Worm (Caenorhabditis elegans) whole organism, L4 larva: ENCODE results near the gene tag-77.

Experiments
- D1046.2 ChIP-seq: fragments of 200-800 bp; sonication (Bioruptor generic); IDR thresholded peaks from 2 replicates; pipeline ENCODE4 v1.3.6; 2022; ENCODE audit warnings: missing genetic modification characterization, missing compliant biosample characterization
- F37D6.2 ChIP-seq: sonication (generic microtip); optimal IDR thresholded peaks from 2 replicates; lab custom pipeline; 2016; ENCODE audit warnings: mild to moderate bottlenecking, missing genetic modification characterization, missing compliant biosample characterization
- F44E2.7 ChIP-seq: fragments of 200-800 bp; sonication (Bioruptor generic); IDR thresholded peaks from 2 replicates; pipeline ENCODE4 v2.1.2; 2022; ENCODE audit warnings: missing genetic modification characterization, missing compliant biosample characterization
- R02D3.7 ChIP-seq: fragments of 150-350 bp; sonication (generic microtip); optimal IDR thresholded peaks from 3 replicates; lab custom pipeline; 2014; ENCODE audit warnings: missing biosample characterization, missing genetic modification characterization
- T26A8.4 ChIP-seq: fragments of 200-800 bp; sonication (Bioruptor generic); IDR thresholded peaks from 2 replicates; pipeline ENCODE4 v1.3.6; 2022; ENCODE audit warnings: missing genetic modification characterization, missing compliant biosample characterization
- aha-1 ChIP-seq: fragments of 150-350 bp; peaks from one replicate; lab custom pipeline; 2014; ENCODE audit warnings: missing biosample characterization, missing genetic modification characterization
- aly-2 ChIP-seq: sonication (generic microtip); optimal IDR thresholded peaks from 2 replicates; lab custom pipeline; 2018; ENCODE audit warnings: missing biosample characterization, missing genetic modification characterization
- arid-1 ChIP-seq: fragments of 200-800 bp; sonication (Bioruptor generic); conservative IDR thresholded peaks from 2 replicates; pipeline ENCODE4 v1.3.6; 2022; ENCODE audit warnings: missing genetic modification reagents, missing genetic modification characterization, missing compliant biosample characterization
- ceh-20 ChIP-seq: fragments of 200-800 bp; sonication (Bioruptor generic); IDR thresholded peaks from 2 replicates; pipeline ENCODE4 v1.3.6; 2022; ENCODE audit warnings: missing genetic modification reagents, missing genetic modification characterization, missing compliant biosample characterization
- ceh-32 ChIP-seq: sonication (generic microtip); optimal IDR thresholded peaks from 2 replicates; lab custom pipeline; 2016; ENCODE audit warnings: mild to moderate bottlenecking, missing genetic modification characterization, missing compliant biosample characterization; ENCODE audit not compliant: poor library complexity
- ceh-44 ChIP-seq: fragments of 200-800 bp; sonication (Bioruptor generic); IDR thresholded peaks from 2 replicates; pipeline ENCODE4 v1.3.6; 2022; ENCODE audit warnings: missing genetic modification reagents, missing genetic modification characterization, missing compliant biosample characterization
- ces-1 ChIP-seq: fragments of 150-350 bp; sonication (generic microtip); optimal IDR thresholded peaks from 4 replicates; lab custom pipeline; 2014; ENCODE audit warnings: missing biosample characterization, missing genetic modification reagents, missing genetic modification characterization
- cey-2 ChIP-seq: sonication (generic microtip); optimal IDR thresholded peaks from 3 replicates; lab custom pipeline; 2017; ENCODE audit warnings: missing genetic modification characterization, mild to moderate bottlenecking, missing compliant biosample characterization, antibody characterized with exemption, borderline replicate concordance; ENCODE audit not compliant: insufficient read depth
- daf-16 ChIP-seq, 3 experiments: sonication (generic microtip); optimal IDR thresholded peaks; 2 replicates each; lab custom pipeline; 2016 to 2017; ENCODE audit warnings: missing genetic modification characterization in 3 of 3, missing genetic modification reagents in 3 of 3, mild to moderate bottlenecking in 2 of 3, missing compliant biosample characterization in 2 of 3, missing biosample characterization in 1 of 3, moderate library complexity in 1 of 3
- dmd-6 ChIP-seq: fragments of 200-800 bp; sonication (Bioruptor generic); IDR thresholded peaks from 2 replicates; pipeline ENCODE4 v1.3.6; 2022; ENCODE audit warnings: missing genetic modification reagents, missing genetic modification characterization, missing compliant biosample characterization
- dpl-1 ChIP-seq: fragments of 150-350 bp; optimal IDR thresholded peaks from 2 replicates; lab custom pipeline; 2014; ENCODE audit warnings: missing biosample characterization, missing genetic modification reagents, missing genetic modification characterization
- dve-1 ChIP-seq: sonication (generic microtip); optimal IDR thresholded peaks from 2 replicates; lab custom pipeline; 2017; ENCODE audit warnings: antibody characterized with exemption, mild to moderate bottlenecking, missing genetic modification characterization, missing compliant biosample characterization; ENCODE audit not compliant: insufficient read depth
- egl-27 ChIP-seq: sonication (generic microtip); optimal IDR thresholded peaks from 3 replicates; lab custom pipeline; 2017; ENCODE audit warnings: missing biosample characterization, missing genetic modification reagents, missing genetic modification characterization
- fos-1 ChIP-seq: fragments of 150-350 bp; optimal IDR thresholded peaks from 2 replicates; lab custom pipeline; 2014; ENCODE audit warnings: missing biosample characterization, missing genetic modification characterization
- gei-8 ChIP-seq: fragments of 200-800 bp; sonication (Bioruptor generic); optimal IDR thresholded peaks from 2 replicates; lab custom pipeline; 2018; ENCODE audit warnings: mild to moderate bottlenecking, missing genetic modification characterization, missing compliant biosample characterization
- hif-1 ChIP-seq, 2 experiments: sonication (generic microtip); optimal IDR thresholded peaks; 2 replicates each; lab custom pipeline; 2016 to 2017; ENCODE audit warnings: missing compliant biosample characterization in 2 of 2, missing genetic modification characterization in 2 of 2, missing genetic modification reagents in 2 of 2, missing genotype in 2 of 2, mild to moderate bottlenecking in 1 of 2
- hlh-11 ChIP-seq: fragments of 200-800 bp; sonication (Bioruptor generic); optimal IDR thresholded peaks from 2 replicates; lab custom pipeline; 2018; ENCODE audit warnings: mild to moderate bottlenecking, missing genetic modification characterization, missing compliant biosample characterization
- hlh-30 ChIP-seq: sonication (generic microtip); optimal IDR thresholded peaks from 2 replicates; lab custom pipeline; 2017; ENCODE audit warnings: antibody characterized with exemption, mild to moderate bottlenecking, missing genetic modification characterization, missing compliant biosample characterization; ENCODE audit not compliant: insufficient read depth
- hmg-1.1 ChIP-seq: fragments of 200-800 bp; sonication (Bioruptor generic); IDR thresholded peaks from 2 replicates; pipeline ENCODE4 v1.3.6; 2022; ENCODE audit warnings: missing genetic modification reagents, missing genetic modification characterization, missing compliant biosample characterization
- lin-1 ChIP-seq: fragments of 200-800 bp; sonication (Bioruptor generic); IDR thresholded peaks from 2 replicates; pipeline ENCODE4 v1.3.6; 2022; ENCODE audit warnings: missing genetic modification reagents, missing genetic modification characterization, missing compliant biosample characterization
- lin-29 ChIP-seq: fragments of 200-800 bp; sonication (Bioruptor generic); IDR thresholded peaks from 2 replicates; pipeline ENCODE4 v1.3.6; 2022; ENCODE audit warnings: missing genetic modification reagents, missing genetic modification characterization, missing compliant biosample characterization
- lin-38 ChIP-seq: fragments of 200-800 bp; sonication (Bioruptor generic); IDR thresholded peaks from 2 replicates; pipeline ENCODE4 v1.3.6; 2022; ENCODE audit warnings: missing genetic modification reagents, missing genetic modification characterization, missing compliant biosample characterization
- lin-39 ChIP-seq: fragments of 150-350 bp; optimal IDR thresholded peaks from 2 replicates; lab custom pipeline; 2014; ENCODE audit warnings: missing biosample characterization, missing genetic modification reagents, missing genetic modification characterization
- lsy-2 ChIP-seq, 2 experiments: fragments of 150-350 bp in 1 of 2; sonication (generic microtip) in 1 of 2; optimal IDR thresholded peaks; 2 replicates each; lab custom pipeline; 2014 to 2017; ENCODE audit warnings: missing biosample characterization in 2 of 2, missing genetic modification characterization in 2 of 2
- mdl-1 ChIP-seq, 2 experiments: fragments of 150-350 bp in 1 of 2; sonication (generic microtip) in 1 of 2; optimal IDR thresholded peaks; 2 replicates each; lab custom pipeline; 2014 to 2017; ENCODE audit warnings: missing biosample characterization in 2 of 2, missing genetic modification characterization in 2 of 2
- mep-1 ChIP-seq: fragments of 150-350 bp; sonication (generic microtip); optimal IDR thresholded peaks from 3 replicates; lab custom pipeline; 2014; ENCODE audit warnings: missing biosample characterization, missing genetic modification characterization
- mes-2 ChIP-seq: sonication (generic microtip); optimal IDR thresholded peaks from 2 replicates; lab custom pipeline; 2016; ENCODE audit warnings: missing genotype, mild to moderate bottlenecking, missing genetic modification characterization, missing compliant biosample characterization; ENCODE audit not compliant: poor library complexity, severe bottlenecking
- mxl-2 ChIP-seq: fragments of 200-800 bp; sonication (Bioruptor generic); conservative IDR thresholded peaks from 2 replicates; pipeline ENCODE4 v1.3.6; 2022; ENCODE audit warnings: missing genetic modification reagents, missing genetic modification characterization, missing compliant biosample characterization
- mxl-3 ChIP-seq: fragments of 200-800 bp; sonication (Bioruptor generic); optimal IDR thresholded peaks from 2 replicates; lab custom pipeline; 2018; ENCODE audit warnings: mild to moderate bottlenecking, missing genetic modification characterization, missing compliant biosample characterization
- nhr-28 ChIP-seq: fragments of 150-350 bp; optimal IDR thresholded peaks from 2 replicates; lab custom pipeline; 2014; ENCODE audit warnings: missing biosample characterization, missing genetic modification characterization
- nhr-48 ChIP-seq: sonication (generic microtip); optimal IDR thresholded peaks from 2 replicates; lab custom pipeline; 2016; ENCODE audit warnings: mild to moderate bottlenecking, missing genetic modification characterization, missing compliant biosample characterization
- nhr-76 ChIP-seq: fragments of 150-350 bp; optimal IDR thresholded peaks from 2 replicates; lab custom pipeline; 2014; ENCODE audit warnings: missing biosample characterization, missing genetic modification characterization
- php-3 ChIP-seq: fragments of 200-800 bp; sonication (Bioruptor generic); IDR thresholded peaks from 2 replicates; pipeline ENCODE4 v1.3.6; 2022; ENCODE audit warnings: missing genetic modification reagents, missing genetic modification characterization, missing compliant biosample characterization
- rbr-2 ChIP-seq: sonication (generic microtip); optimal IDR thresholded peaks from 2 replicates; lab custom pipeline; 2016; ENCODE audit warnings: missing genotype, missing genetic modification characterization, missing compliant biosample characterization
- sdz-12 ChIP-seq: fragments of 200-800 bp; sonication (Bioruptor generic); optimal IDR thresholded peaks from 2 replicates; lab custom pipeline; 2018; ENCODE audit warnings: mild to moderate bottlenecking, missing genetic modification characterization, missing compliant biosample characterization
- tra-1 ChIP-seq: fragments of 200-800 bp; sonication (Bioruptor generic); IDR thresholded peaks from 2 replicates; pipeline ENCODE4 v1.3.6; 2022; ENCODE audit warnings: missing genetic modification reagents, missing genetic modification characterization, missing compliant biosample characterization
- unc-39 ChIP-seq: sonication (generic microtip); optimal IDR thresholded peaks from 2 replicates; lab custom pipeline; 2017; ENCODE audit warnings: missing biosample characterization, missing genetic modification characterization
- unc-62 ChIP-seq, 3 experiments: fragments of 150-350 bp in 1 of 3; sonication (generic microtip); optimal IDR thresholded peaks in 2 of 3; peaks in 1 of 3; 1 replicate in 1 of 3; 2 replicates in 2 of 3; lab custom pipeline; 2014 to 2017; ENCODE audit warnings: missing biosample characterization in 3 of 3, missing genetic modification characterization in 3 of 3, missing genetic modification reagents in 3 of 3, missing genotype in 1 of 3

The tag-77 gene

DNA sequence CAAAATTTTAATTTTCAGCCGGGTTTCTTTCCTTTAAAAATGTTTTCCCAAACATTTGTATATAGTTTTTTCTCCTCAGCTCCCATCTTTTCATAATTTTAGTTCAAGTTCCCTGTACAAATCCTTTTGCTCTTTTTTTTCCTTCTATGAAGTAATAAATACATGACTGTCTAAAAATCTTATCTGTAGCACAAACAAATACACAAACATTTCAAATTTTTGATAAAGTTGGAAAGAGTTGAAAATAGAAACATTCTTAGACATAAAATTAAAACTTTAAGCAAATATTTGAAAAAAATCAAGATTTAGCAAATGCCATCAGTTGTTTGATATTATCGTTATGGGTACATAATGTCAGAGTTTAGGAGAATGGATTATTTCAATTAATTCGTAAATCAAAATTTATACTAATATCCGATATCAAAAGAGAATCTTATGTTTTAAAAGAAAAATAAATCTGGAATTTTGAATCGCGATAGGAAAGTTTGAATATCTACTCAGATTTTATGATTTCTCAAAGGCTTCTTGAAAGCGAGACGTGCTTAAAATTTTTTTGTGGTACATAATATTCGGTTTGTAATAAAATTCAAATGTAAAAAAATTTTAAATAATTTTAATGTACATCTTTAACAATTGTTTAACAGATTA, 27.8 kb upstream of the tag-77 start (continued):
- TF ChIP-seq lin-39 (no peak), ceh-32 (tag; lab: Kevin White, UChicago) (no peak), rbr-2 (tag; lab: Kevin White, UChicago) (no peak), arid-1 (no peak; the same call in 1 of the 2 replicates)

DNA sequence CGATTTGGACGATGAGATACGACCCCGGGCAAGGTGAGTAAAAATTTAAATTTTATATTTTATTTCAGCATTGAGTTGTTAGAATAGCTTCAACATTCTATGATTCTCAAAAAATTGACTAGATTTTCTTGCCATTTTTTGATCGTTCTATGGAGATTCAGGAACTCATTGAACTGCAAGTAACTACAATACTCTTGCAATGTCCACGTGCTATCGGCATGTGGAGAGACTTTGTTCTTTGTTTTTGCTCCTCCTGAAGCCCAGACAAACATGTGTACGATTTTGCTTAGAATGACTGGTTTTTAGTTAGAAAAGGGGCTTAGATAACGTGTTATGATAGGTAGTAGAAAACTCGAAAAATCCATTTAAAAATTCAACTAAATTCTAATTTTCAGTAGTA, 25.6 kb upstream of the tag-77 start:
- TF ChIP-seq T26A8.4 (GFP tag; lab: Robert Waterston, UW) (no peak), daf-16 (GFP tag; optimal IDR thresholded peaks at IDR 0.05; lab: Kevin White, UChicago) (no peak), daf-16 (tag; optimal IDR thresholded peaks at IDR 0.05; lab: Kevin White, UChicago) (peak; percentile 20), aha-1 (tag; lab: Kevin White, UChicago) (peak; percentile 94), lin-38 (GFP tag; lab: Robert Waterston, UW) (0 out of 2 replicates have a peak, but pooled peaks have one; percentile 6), ceh-44 (GFP tag; lab: Robert Waterston, UW) (no peak)

DNA sequence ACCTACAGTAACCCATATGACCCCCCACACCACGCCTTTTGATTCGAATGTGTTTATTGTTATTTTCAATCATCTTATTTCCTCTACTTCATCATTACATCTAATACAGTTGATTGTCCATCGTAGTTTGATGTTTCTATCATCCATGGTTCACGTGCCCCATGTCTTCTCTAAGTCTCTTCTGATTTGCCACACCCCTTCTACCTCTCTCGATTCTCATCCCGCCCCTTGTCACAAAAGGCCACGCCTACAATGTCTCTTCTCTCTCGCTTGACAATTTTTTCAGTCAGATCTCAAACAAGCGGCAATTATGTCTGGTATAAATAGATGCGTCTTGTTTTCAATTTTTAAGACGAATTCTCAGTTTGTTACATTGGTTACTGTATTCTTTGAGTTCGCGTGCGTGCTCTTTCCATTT, 24.7 kb upstream of the tag-77 start:
- TF ChIP-seq gei-8 (GFP tag; lab: Kevin White, UChicago) (peak; percentile 8), nhr-76 (tag; lab: Kevin White, UChicago) (peak; percentile 69), mxl-3 (GFP tag; lab: Kevin White, UChicago) (peak; percentile 64), unc-39 (no peak), mep-1 (tag; lab: Kevin White, UChicago) (peak; percentile 54), fos-1 (no peak), unc-62 (GFP tag; optimal IDR thresholded peaks at IDR 0.05 in 1 of 2; lab: Kevin White, UChicago) (peak in 1 of 2 experiments; percentile 71), unc-62 (tag; optimal IDR thresholded peaks at IDR 0.05; lab: Kevin White, UChicago) (no peak), dmd-6 (GFP tag; lab: Robert Waterston, UW) (peak; percentile 91), mxl-2 (GFP tag; lab: Robert Waterston, UW) (peak; percentile 80), mes-2 (tag; lab: Kevin White, UChicago) (peak; percentile 2), tra-1 (GFP tag; lab: Robert Waterston, UW) (peak; percentile 40; the same call in 1 of the 2 replicates), egl-27 (tag; lab: Kevin White, UChicago) (no peak), nhr-28 (tag; lab: Kevin White, UChicago) (peak; percentile 80), daf-16 (GFP tag; optimal IDR thresholded peaks at IDR 0.05; lab: Kevin White, UChicago) (peak in 1 of 2 experiments; percentile 28), daf-16 (tag; optimal IDR thresholded peaks at IDR 0.05; lab: Kevin White, UChicago) (peak; percentile 83), R02D3.7 (tag; lab: Kevin White, UChicago) (no peak), nhr-48 (tag; lab: Kevin White, UChicago) (peak; percentile 88), cey-2 (tag; lab: Kevin White, UChicago) (peak; percentile 92), dve-1 (tag; lab: Kevin White, UChicago) (peak; percentile 87), hmg-1.1 (peak; percentile 42), T26A8.4 (GFP tag; lab: Robert Waterston, UW) (peak; percentile 19; the same call in 1 of the 2 replicates), lsy-2 (tag; optimal IDR thresholded peaks at IDR 0.05; lab: Kevin White, UChicago) (peak in 1 of 2 experiments; percentile 85), dpl-1 (GFP tag; lab: Kevin White, UChicago) (peak; percentile 8), lin-39 (no peak), arid-1 (no peak), aha-1 (tag; lab: Kevin White, UChicago) (no peak), mdl-1 (tag; optimal IDR thresholded peaks at IDR 0.05; lab: Kevin White, UChicago) (peak; percentile 78 to 88), hif-1 (tag; optimal IDR thresholded peaks at IDR 0.05; lab: Kevin White, UChicago) (peak in 1 of 2 experiments; percentile 54), D1046.2 (GFP tag; lab: Robert Waterston, UW) (no peak), ces-1 (no peak), php-3 (GFP tag; lab: Robert Waterston, UW) (0 out of 2 replicates have a peak, but pooled peaks have one; percentile 12), lin-1 (GFP tag; lab: Robert Waterston, UW) (peak; percentile 29; the same call in 1 of the 2 replicates), F44E2.7 (GFP tag; lab: Robert Waterston, UW) (no peak), lin-29 (GFP tag; lab: Robert Waterston, UW) (no peak), ceh-20 (GFP tag; lab: Robert Waterston, UW) (peak; percentile 72), hlh-11 (tag; lab: Kevin White, UChicago) (peak; percentile 91), hlh-30 (tag; lab: Kevin White, UChicago) (peak; percentile 92), aly-2 (tag; lab: Kevin White, UChicago) (no peak), sdz-12 (GFP tag; lab: Kevin White, UChicago) (no peak), F37D6.2 (no peak)
